Fruit fly (Drosophila melanogaster): ENCODE measurements around the gene CG6678.

CG6678 gene

dm6 chr3R:21838505-21838956 lies 48.3 kb upstream of the CG6678 start (continued):
- TF ChIP-seq CG8388 (GFP tag; optimal IDR thresholded peaks at IDR 0.05), result peak; percentile 18
- TF ChIP-seq CG2116 (GFP tag; optimal IDR thresholded peaks at IDR 0.05), result no peak
- peak; percentile 29 for TF ChIP-seq nom (GFP tag; optimal IDR thresholded peaks at IDR 0.05)
- no peak for TF ChIP-seq Sry-β (GFP tag; optimal IDR thresholded peaks at IDR 0.05)
- TF ChIP-seq CG7357 (GFP tag; IDR thresholded peaks at IDR 0.05), result no peak
- no peak for TF ChIP-seq gro (GFP tag; optimal IDR thresholded peaks at IDR 0.05)
- peak; percentile 7 for TF ChIP-seq Blimp-1 (GFP tag; optimal IDR thresholded peaks at IDR 0.05)
- no peak for TF ChIP-seq NfI (GFP tag; optimal IDR thresholded peaks at IDR 0.05)
- TF ChIP-seq ase (GFP tag; IDR thresholded peaks at IDR 0.05), result no peak
- TF ChIP-seq tna (GFP tag; IDR thresholded peaks at IDR 0.05; ENCODE audit: partially characterized antibody), result no peak
- no peak for TF ChIP-seq CG14050 (GFP tag; IDR thresholded peaks at IDR 0.05)
- TF ChIP-seq mld (GFP tag; IDR thresholded peaks at IDR 0.05; ENCODE audit: partially characterized antibody), result no peak
- TF ChIP-seq gcm (GFP tag; optimal IDR thresholded peaks at IDR 0.05), result peak; percentile 26
- TF ChIP-seq Hr78 (GFP tag; optimal IDR thresholded peaks at IDR 0.05), result no peak
- TF ChIP-seq maf-S (GFP tag; optimal IDR thresholded peaks at IDR 0.05), result no peak
- no peak for TF ChIP-seq CG8478 (optimal IDR thresholded peaks at IDR 0.05)
- no peak for TF ChIP-seq chn (GFP tag; optimal IDR thresholded peaks at IDR 0.05)
- TF ChIP-seq CG3281 (GFP tag; optimal IDR thresholded peaks at IDR 0.05), result no peak
- TF ChIP-seq CG18262 (tag; optimal IDR thresholded peaks at IDR 0.05), result peak; percentile 65
- TF ChIP-seq NFAT (GFP tag; IDR thresholded peaks at IDR 0.05), result no peak
- no peak for TF ChIP-seq jigr1 (GFP tag; IDR thresholded peaks at IDR 0.05)
- peak; percentile 29 to 63 for TF ChIP-seq chif (GFP tag; optimal IDR thresholded peaks at IDR 0.05)
- TF ChIP-seq ATbp (GFP tag; optimal IDR thresholded peaks at IDR 0.05), result peak; percentile 13
- no peak for TF ChIP-seq CG14860 (GFP tag; IDR thresholded peaks at IDR 0.05; ENCODE audit: partially characterized antibody)
- TF ChIP-seq tap (tag; optimal IDR thresholded peaks at IDR 0.05), result no peak
- no peak for TF ChIP-seq CG3065 (GFP tag; optimal IDR thresholded peaks at IDR 0.05)
- TF ChIP-seq Doc2 (GFP tag; IDR thresholded peaks at IDR 0.05), result no peak
- no peak for TF ChIP-seq ap (GFP tag; IDR thresholded peaks at IDR 0.05)
- no peak for TF ChIP-seq toy (GFP tag; IDR thresholded peaks at IDR 0.05)
- no peak for TF ChIP-seq CG13894 (tag; optimal IDR thresholded peaks at IDR 0.05)
- TF ChIP-seq Drgx (GFP tag; IDR thresholded peaks at IDR 0.05), result peak; percentile 76
- TF ChIP-seq CG30020 (tag; optimal IDR thresholded peaks at IDR 0.05), result no peak
- TF ChIP-seq Atf6 (GFP tag; IDR thresholded peaks at IDR 0.05), result no peak
- TF ChIP-seq CG15073 (GFP tag; optimal IDR thresholded peaks at IDR 0.05), result no peak
- TF ChIP-seq Opbp (GFP tag; IDR thresholded peaks at IDR 0.05; ENCODE audit: partially characterized antibody), result no peak
- no peak for TF ChIP-seq CG15696 (tag; optimal IDR thresholded peaks at IDR 0.05)
- no peak for TF ChIP-seq Six4 (GFP tag; optimal IDR thresholded peaks at IDR 0.05)
- peak; percentile 10 for TF ChIP-seq Med (GFP tag)
- no peak for TF ChIP-seq lmd (GFP tag; IDR thresholded peaks at IDR 0.05)
- TF ChIP-seq CG9727 (GFP tag; optimal IDR thresholded peaks at IDR 0.05), result peak; percentile 28
- no peak for TF ChIP-seq CG8281 (tag; optimal IDR thresholded peaks at IDR 0.05)
- TF ChIP-seq CG12104 (GFP tag; optimal IDR thresholded peaks at IDR 0.05), result no peak
- TF ChIP-seq jing (GFP tag; optimal IDR thresholded peaks at IDR 0.05), result peak; percentile 16
- TF ChIP-seq crp (GFP tag; optimal IDR thresholded peaks at IDR 0.05), result no peak
- TF ChIP-seq CG10654 (GFP tag; optimal IDR thresholded peaks at IDR 0.05), result no peak
- peak; percentile 13 for TF ChIP-seq nau (GFP tag; optimal IDR thresholded peaks at IDR 0.05)
- TF ChIP-seq kah (GFP tag; optimal IDR thresholded peaks at IDR 0.05), result no peak
- TF ChIP-seq hbn (GFP tag; IDR thresholded peaks at IDR 0.05; ENCODE audit: partially characterized antibody), result no peak
- TF ChIP-seq Rfx (GFP tag; IDR thresholded peaks at IDR 0.05), result no peak
- TF ChIP-seq lola (GFP tag; optimal IDR thresholded peaks at IDR 0.05), result peak in 1 of 3 experiments; percentile 28
- TF ChIP-seq CG3838 (GFP tag; optimal IDR thresholded peaks at IDR 0.05), result no peak
